Worm (Caenorhabditis elegans) whole organism, L4 larva: ENCODE measurements around the gene cutl-2.
A peak's percentile ranks its signal among the peaks of the same experiment; 100 is the strongest.

Experiments
- F44E2.7 ChIP-seq: fragments of 200-800 bp; sonication (Bioruptor generic); IDR thresholded peaks from 2 replicates; pipeline ENCODE4 v2.1.2; 2022; ENCODE audit warnings: missing genetic modification characterization, missing compliant biosample characterization
- F49E8.2 ChIP-seq: sonication (generic microtip); optimal IDR thresholded peaks from 2 replicates; lab custom pipeline; 2016; ENCODE audit warnings: missing compliant biosample characterization, mild to moderate bottlenecking, missing genetic modification characterization, borderline replicate concordance
- R02D3.7 ChIP-seq: fragments of 150-350 bp; sonication (generic microtip); optimal IDR thresholded peaks from 3 replicates; lab custom pipeline; 2014; ENCODE audit warnings: missing biosample characterization, missing genetic modification characterization
- Y105C5A.15 ChIP-seq: fragments of 200-800 bp; sonication (Bioruptor generic); IDR thresholded peaks from 2 replicates; pipeline ENCODE4 v1.3.6; 2022; ENCODE audit warnings: missing genetic modification characterization, missing compliant biosample characterization
- Y48G9A.11 ChIP-seq: fragments of 200-800 bp; sonication (Bioruptor generic); IDR thresholded peaks from 2 replicates; pipeline ENCODE4 v1.3.6; 2022; ENCODE audit warnings: missing genetic modification reagents, missing genetic modification characterization, missing compliant biosample characterization
- Y75B8A.6 ChIP-seq: fragments of 200-800 bp; sonication (Bioruptor generic); IDR thresholded peaks from 2 replicates; pipeline ENCODE4 v1.3.6; 2022; ENCODE audit warnings: missing genetic modification reagents, missing genetic modification characterization, missing compliant biosample characterization
- ama-1 ChIP-seq: fragments of 150-350 bp; optimal IDR thresholded peaks from 2 replicates; lab custom pipeline; 2014; ENCODE audit warnings: inconsistent platforms, mixed read lengths
- ceh-32 ChIP-seq: sonication (generic microtip); optimal IDR thresholded peaks from 2 replicates; lab custom pipeline; 2016; ENCODE audit warnings: mild to moderate bottlenecking, missing genetic modification characterization, missing compliant biosample characterization; ENCODE audit not compliant: poor library complexity
- ceh-44 ChIP-seq: fragments of 200-800 bp; sonication (Bioruptor generic); IDR thresholded peaks from 2 replicates; pipeline ENCODE4 v1.3.6; 2022; ENCODE audit warnings: missing genetic modification reagents, missing genetic modification characterization, missing compliant biosample characterization
- ceh-62 ChIP-seq: sonication (generic microtip); optimal IDR thresholded peaks from 2 replicates; lab custom pipeline; 2017; ENCODE audit warnings: missing biosample characterization, missing genetic modification characterization
- ctbp-1 ChIP-seq: fragments of 200-800 bp; sonication (Bioruptor generic); IDR thresholded peaks from 2 replicates; pipeline ENCODE4 v1.3.6; 2022; ENCODE audit warnings: missing genetic modification reagents, missing genetic modification characterization, missing compliant biosample characterization
- daf-12 ChIP-seq: fragments of 150-350 bp; optimal IDR thresholded peaks from 2 replicates; lab custom pipeline; 2014; ENCODE audit warnings: missing biosample characterization, missing genetic modification reagents, missing genetic modification characterization
- daf-16 ChIP-seq, 3 experiments: sonication (generic microtip); optimal IDR thresholded peaks; 2 replicates each; lab custom pipeline; 2016 to 2017; ENCODE audit warnings: missing genetic modification characterization in 3 of 3, missing genetic modification reagents in 3 of 3, mild to moderate bottlenecking in 2 of 3, missing compliant biosample characterization in 2 of 3, missing biosample characterization in 1 of 3, moderate library complexity in 1 of 3
- dmd-6 ChIP-seq: fragments of 200-800 bp; sonication (Bioruptor generic); IDR thresholded peaks from 2 replicates; pipeline ENCODE4 v1.3.6; 2022; ENCODE audit warnings: missing genetic modification reagents, missing genetic modification characterization, missing compliant biosample characterization
- dpl-1 ChIP-seq: fragments of 150-350 bp; optimal IDR thresholded peaks from 2 replicates; lab custom pipeline; 2014; ENCODE audit warnings: missing biosample characterization, missing genetic modification reagents, missing genetic modification characterization
- hlh-30 ChIP-seq: sonication (generic microtip); optimal IDR thresholded peaks from 2 replicates; lab custom pipeline; 2017; ENCODE audit warnings: antibody characterized with exemption, mild to moderate bottlenecking, missing genetic modification characterization, missing compliant biosample characterization; ENCODE audit not compliant: insufficient read depth
- hmg-1.1 ChIP-seq: fragments of 200-800 bp; sonication (Bioruptor generic); IDR thresholded peaks from 2 replicates; pipeline ENCODE4 v1.3.6; 2022; ENCODE audit warnings: missing genetic modification reagents, missing genetic modification characterization, missing compliant biosample characterization
- lim-7 ChIP-seq: fragments of 200-800 bp; sonication (Bioruptor generic); IDR thresholded peaks from 2 replicates; pipeline ENCODE4 v1.3.6; 2022; ENCODE audit warnings: missing genetic modification characterization, missing compliant biosample characterization
- lin-1 ChIP-seq: fragments of 200-800 bp; sonication (Bioruptor generic); IDR thresholded peaks from 2 replicates; pipeline ENCODE4 v1.3.6; 2022; ENCODE audit warnings: missing genetic modification reagents, missing genetic modification characterization, missing compliant biosample characterization
- lin-38 ChIP-seq: fragments of 200-800 bp; sonication (Bioruptor generic); IDR thresholded peaks from 2 replicates; pipeline ENCODE4 v1.3.6; 2022; ENCODE audit warnings: missing genetic modification reagents, missing genetic modification characterization, missing compliant biosample characterization
- lir-3 ChIP-seq: sonication (generic microtip); optimal IDR thresholded peaks from 2 replicates; lab custom pipeline; 2016; ENCODE audit warnings: mild to moderate bottlenecking, missing genetic modification characterization, missing compliant biosample characterization
- lsy-2 ChIP-seq, 2 experiments: fragments of 150-350 bp in 1 of 2; sonication (generic microtip) in 1 of 2; optimal IDR thresholded peaks; 2 replicates each; lab custom pipeline; 2014 to 2017; ENCODE audit warnings: missing biosample characterization in 2 of 2, missing genetic modification characterization in 2 of 2
- mdt-29 ChIP-seq: fragments of 200-800 bp; sonication (Bioruptor generic); IDR thresholded peaks from 2 replicates; pipeline ENCODE4 v1.3.6; 2022; ENCODE audit warnings: missing genetic modification reagents, missing genetic modification characterization, missing compliant biosample characterization
- mep-1 ChIP-seq: fragments of 150-350 bp; sonication (generic microtip); optimal IDR thresholded peaks from 3 replicates; lab custom pipeline; 2014; ENCODE audit warnings: missing biosample characterization, missing genetic modification characterization
- mes-2 ChIP-seq: sonication (generic microtip); optimal IDR thresholded peaks from 2 replicates; lab custom pipeline; 2016; ENCODE audit warnings: missing genotype, mild to moderate bottlenecking, missing genetic modification characterization, missing compliant biosample characterization; ENCODE audit not compliant: poor library complexity, severe bottlenecking
- nhr-10 ChIP-seq: fragments of 150-350 bp; optimal IDR thresholded peaks from 2 replicates; lab custom pipeline; 2014; ENCODE audit warnings: missing biosample characterization, missing genetic modification characterization
- nhr-25 ChIP-seq: sonication (generic microtip); optimal IDR thresholded peaks from 2 replicates; lab custom pipeline; 2017; ENCODE audit warnings: missing genetic modification characterization, mild to moderate bottlenecking, missing compliant biosample characterization, antibody characterized with exemption, moderate library complexity, borderline replicate concordance; ENCODE audit not compliant: insufficient read depth
- nhr-76 ChIP-seq: fragments of 150-350 bp; optimal IDR thresholded peaks from 2 replicates; lab custom pipeline; 2014; ENCODE audit warnings: missing biosample characterization, missing genetic modification characterization
- nhr-77 ChIP-seq: fragments of 150-350 bp; optimal IDR thresholded peaks from 2 replicates; lab custom pipeline; 2014; ENCODE audit warnings: missing biosample characterization, missing genetic modification characterization
- pha-4 ChIP-seq, 2 experiments: fragments of 150-350 bp in 1 of 2; fragments of 200-800 bp in 1 of 2; sonication (Bioruptor generic) in 1 of 2; IDR thresholded peaks in 1 of 2; optimal IDR thresholded peaks in 1 of 2; 2 replicates each; pipeline versions ENCODE4 v1.3.6 to Lab custom; 2014 to 2022; ENCODE audit warnings: missing genetic modification characterization in 2 of 2, missing genetic modification reagents in 2 of 2, missing biosample characterization in 1 of 2, missing compliant biosample characterization in 1 of 2
- snpc-1.2 ChIP-seq: fragments of 200-800 bp; sonication (Bioruptor generic); IDR thresholded peaks from 2 replicates; pipeline ENCODE4 v1.3.6; 2022; ENCODE audit warnings: missing genetic modification reagents, missing genetic modification characterization, missing compliant biosample characterization
- spr-1 ChIP-seq: sonication (generic microtip); optimal IDR thresholded peaks from 2 replicates; lab custom pipeline; 2016; ENCODE audit warnings: mild to moderate bottlenecking, missing genetic modification characterization, missing compliant biosample characterization
- tag-97 ChIP-seq: fragments of 200-800 bp; sonication (Bioruptor generic); IDR thresholded peaks from 2 replicates; pipeline ENCODE4 v1.3.6; 2022; ENCODE audit warnings: missing genetic modification characterization, missing compliant biosample characterization
- unc-130 ChIP-seq: sonication (generic microtip); optimal IDR thresholded peaks from 2 replicates; lab custom pipeline; 2016; ENCODE audit warnings: missing genetic modification reagents, missing genetic modification characterization, missing compliant biosample characterization
- vab-7 ChIP-seq: fragments of 200-800 bp; sonication (Bioruptor generic); IDR thresholded peaks from 2 replicates; pipeline ENCODE4 v1.3.6; 2022; ENCODE audit warnings: missing genetic modification reagents, missing genetic modification characterization, missing compliant biosample characterization
- zag-1 ChIP-seq: fragments of 150-350 bp; optimal IDR thresholded peaks from 2 replicates; lab custom pipeline; 2014; ENCODE audit warnings: missing biosample characterization, missing genetic modification characterization
- zfp-3 ChIP-seq: fragments of 200-800 bp; sonication (Bioruptor generic); conservative IDR thresholded peaks from 2 replicates; pipeline ENCODE4 v1.3.6; 2022; ENCODE audit warnings: missing genetic modification reagents, missing genetic modification characterization, missing compliant biosample characterization
- ztf-7 ChIP-seq: fragments of 150-350 bp; optimal IDR thresholded peaks from 2 replicates; lab custom pipeline; 2014; ENCODE audit warnings: missing biosample characterization, missing genetic modification characterization

The cutl-2 gene

ce11 chrII:9713083-9713482 is 11.4 kb downstream of the cutl-2 start:
- TF ChIP-seq ztf-7 (tag; lab: Kevin White, UChicago) (no peak), mes-2 (tag; lab: Kevin White, UChicago) (peak; percentile 59), daf-16 (GFP tag; optimal IDR thresholded peaks at IDR 0.05; lab: Kevin White, UChicago) (peak in 1 of 2 experiments; percentile 29), daf-16 (tag; optimal IDR thresholded peaks at IDR 0.05; lab: Kevin White, UChicago) (no peak), ceh-44 (GFP tag; lab: Robert Waterston, UW) (0 out of 2 replicates have a peak, but pooled peaks have one; percentile 13), dmd-6 (GFP tag; lab: Robert Waterston, UW) (peak; percentile 27; the same call in 1 of the 2 replicates), lim-7 (GFP tag; lab: Robert Waterston, UW) (peak; percentile 67), nhr-76 (tag; lab: Kevin White, UChicago) (no peak), lin-1 (no peak), ceh-32 (tag; lab: Kevin White, UChicago) (no peak), unc-130 (GFP tag; lab: Kevin White, UChicago) (peak; percentile 0), hlh-30 (tag; lab: Kevin White, UChicago) (peak; percentile 36), lin-38 (GFP tag; lab: Robert Waterston, UW) (peak; percentile 59), F44E2.7 (no peak), ceh-62 (tag; lab: Kevin White, UChicago) (no peak), Y48G9A.11 (GFP tag; lab: Robert Waterston, UW) (peak; percentile 39; the same call in 1 of the 2 replicates), daf-12 (tag; lab: Kevin White, UChicago) (no peak), lsy-2 (tag; optimal IDR thresholded peaks at IDR 0.05; lab: Kevin White, UChicago) (peak in 1 of 2 experiments; percentile 42), ama-1 (lab: Kevin White, UChicago) (no peak), dpl-1 (peak; percentile 10), vab-7 (peak; percentile 75), F49E8.2 (tag; lab: Kevin White, UChicago) (no peak), zag-1 (tag; lab: Kevin White, UChicago) (no peak), nhr-77 (no peak), mep-1 (peak; percentile 32), pha-4 (GFP tag; IDR thresholded peaks at IDR 0.05; lab: Robert Waterston, UW) (peak; percentile 58; the same call in 1 of the 2 replicates), pha-4 (tag; optimal IDR thresholded peaks at IDR 0.05; lab: Kevin White, UChicago) (no peak), zfp-3 (GFP tag; lab: Robert Waterston, UW) (no peak), tag-97 (GFP tag; lab: Robert Waterston, UW) (no peak), Y105C5A.15 (no peak), lir-3 (tag; lab: Kevin White, UChicago) (no peak), snpc-1.2 (GFP tag; lab: Robert Waterston, UW) (no peak), ctbp-1 (GFP tag; lab: Robert Waterston, UW) (no peak)
- TF ChIP-seq, all 104 proteins: peak for 14

ce11 chrII:9708835-9709299 is 15.6 kb downstream of the cutl-2 start, which contains the start of gene glt-5:
Gene glt-5, minus strand, starts transcription at chrII:9708885.
- TF ChIP-seq nhr-25 (tag; lab: Kevin White, UChicago) (no peak), mdt-29 (no peak), nhr-10 (tag; lab: Kevin White, UChicago) (no peak), R02D3.7 (tag; lab: Kevin White, UChicago) (no peak), F44E2.7 (no peak), Y75B8A.6 (GFP tag; lab: Robert Waterston, UW) (no peak), hmg-1.1 (GFP tag; lab: Robert Waterston, UW) (no peak), spr-1 (tag; lab: Kevin White, UChicago) (no peak), mes-2 (tag; lab: Kevin White, UChicago) (no peak)
